Worm (Caenorhabditis elegans) whole organism, L4 larva: ENCODE data around the gene cit-1.1.

ENCODE experiments used
- lin-13 ChIP-seq: fragments of 150-350 bp; optimal IDR thresholded peaks from 2 replicates; lab custom pipeline; 2014; ENCODE audit warnings: missing biosample characterization, missing genetic modification reagents, missing genetic modification characterization
- madf-5 ChIP-seq, 2 experiments: fragments of 200-800 bp; sonication (Bioruptor generic); IDR thresholded peaks; 2 replicates each; pipeline ENCODE4 v1.3.6; 2022; ENCODE audit warnings: missing compliant biosample characterization in 2 of 2, missing genetic modification characterization in 2 of 2
- nhr-237 ChIP-seq: sonication (generic microtip); optimal IDR thresholded peaks from 2 replicates; lab custom pipeline; 2017; ENCODE audit warnings: missing biosample characterization, missing genetic modification characterization

DNA sequence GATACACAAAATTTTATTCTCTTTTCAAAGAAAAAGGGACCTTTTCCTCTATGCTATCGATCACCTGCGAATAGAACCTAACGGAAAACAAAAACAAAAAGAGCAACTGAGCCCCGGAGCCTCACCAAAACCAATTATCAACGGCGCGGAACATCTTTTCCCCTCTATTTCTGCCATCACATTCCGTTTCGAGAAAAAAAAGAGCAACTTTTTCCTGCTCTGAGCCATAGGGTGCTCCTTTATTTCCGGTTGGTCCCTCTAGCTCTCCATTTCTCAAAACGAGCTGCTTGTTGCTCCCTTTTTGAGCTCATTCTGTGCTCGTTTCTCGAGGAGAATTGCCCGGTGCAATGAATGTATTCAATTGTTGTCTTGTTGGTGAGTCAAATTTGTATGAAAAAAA is 30.0 kb downstream of the cit-1.1 start, which contains the start of gene clp-1:
- no peak for TF ChIP-seq lin-13
- no peak for TF ChIP-seq nhr-237
- TF ChIP-seq madf-5 (GFP tag; IDR thresholded peaks at IDR 0.05; lab: Robert Waterston, UW): no peak
